Fruit fly (Drosophila melanogaster): ENCODE data around the gene sowah.
A peak's percentile ranks its signal among the peaks of the same experiment; 100 is the strongest.

sowah gene

dm6 chr3L:12495312-12495725, 77.0 kb downstream of the sowah start (continued):
- TF ChIP-seq Ravus (GFP tag; IDR thresholded peaks at IDR 0.05): no peak
- no peak for TF ChIP-seq hkb (optimal IDR thresholded peaks at IDR 0.05)
- peak; percentile 39; the same call in 1 of the 2 replicates for TF ChIP-seq hkb (GFP tag; IDR thresholded peaks at IDR 0.05)
- no peak for TF ChIP-seq CG3847 (GFP tag; IDR thresholded peaks at IDR 0.05)
- no peak for TF ChIP-seq zfh1 (GFP tag; IDR thresholded peaks at IDR 0.05)
- no peak for TF ChIP-seq inv (GFP tag; IDR thresholded peaks at IDR 0.05; ENCODE audit: partially characterized antibody)
- TF ChIP-seq lov (optimal IDR thresholded peaks at IDR 0.05): no peak
- no peak for TF ChIP-seq lov (GFP tag; IDR thresholded peaks at IDR 0.05)
- TF ChIP-seq NfI (GFP tag; optimal IDR thresholded peaks at IDR 0.05): peak; percentile 31
- TF ChIP-seq eyg (GFP tag; optimal IDR thresholded peaks at IDR 0.05): no peak
- TF ChIP-seq gem (tag; optimal IDR thresholded peaks at IDR 0.05): peak; percentile 66
- TF ChIP-seq seq (GFP tag; IDR thresholded peaks at IDR 0.05): no peak
- TF ChIP-seq Bdp1 (GFP tag; optimal IDR thresholded peaks at IDR 0.05): no peak
- TF ChIP-seq Atf-2 (GFP tag; optimal IDR thresholded peaks at IDR 0.05): peak; percentile 1
- TF ChIP-seq CG32772 (GFP tag; IDR thresholded peaks at IDR 0.05): 0 out of 2 replicates have a peak, but pooled peaks have one; percentile 11
- no peak for TF ChIP-seq wek (GFP tag; optimal IDR thresholded peaks at IDR 0.05)
- TF ChIP-seq CG12942 (GFP tag; optimal IDR thresholded peaks at IDR 0.05): no peak
- peak; percentile 30 for TF ChIP-seq CG6813 (GFP tag; optimal IDR thresholded peaks at IDR 0.05)
- no peak for TF ChIP-seq Gsc (GFP tag; IDR thresholded peaks at IDR 0.05)
- peak; percentile 24 for TF ChIP-seq CG1529 (GFP tag; optimal IDR thresholded peaks at IDR 0.05)
- TF ChIP-seq CG6272 (GFP tag; IDR thresholded peaks at IDR 0.05): no peak
- TF ChIP-seq CG13296 (GFP tag; optimal IDR thresholded peaks at IDR 0.05): peak; percentile 51
- peak; percentile 13 for TF ChIP-seq CG10147 (GFP tag; optimal IDR thresholded peaks at IDR 0.05)
- no peak for TF ChIP-seq pum (GFP tag; optimal IDR thresholded peaks at IDR 0.05)
- no peak for TF ChIP-seq klu (GFP tag; IDR thresholded peaks at IDR 0.05)
- TF ChIP-seq bsh (GFP tag; optimal IDR thresholded peaks at IDR 0.05): peak; percentile 27 to 83
- no peak for TF ChIP-seq ci (GFP tag; IDR thresholded peaks at IDR 0.05)
- no peak for TF ChIP-seq ranshi (GFP tag; IDR thresholded peaks at IDR 0.05)
- no peak for TF ChIP-seq CG34376 (GFP tag; optimal IDR thresholded peaks at IDR 0.05)
- peak; percentile 35 for TF ChIP-seq Fer1 (GFP tag; optimal IDR thresholded peaks at IDR 0.05)
- TF ChIP-seq corto (GFP tag; optimal IDR thresholded peaks at IDR 0.05): peak; percentile 60
- no peak for TF ChIP-seq Hmr (GFP tag; optimal IDR thresholded peaks at IDR 0.05)
- peak; percentile 0 for TF ChIP-seq sug (tag; optimal IDR thresholded peaks at IDR 0.05)
- TF ChIP-seq rib (GFP tag; IDR thresholded peaks at IDR 0.05): no peak
- TF ChIP-seq sqz (GFP tag; optimal IDR thresholded peaks at IDR 0.05): no peak
- peak; percentile 34 for TF ChIP-seq odd (GFP tag; optimal IDR thresholded peaks at IDR 0.05)
- no peak for TF ChIP-seq tll (GFP tag; optimal IDR thresholded peaks at IDR 0.05)
- TF ChIP-seq sr (GFP tag; IDR thresholded peaks at IDR 0.05): no peak
- peak; percentile 36 for TF ChIP-seq Xbp1 (GFP tag; optimal IDR thresholded peaks at IDR 0.05)
- peak; percentile 4; the same call in 1 of the 2 replicates for TF ChIP-seq CG32532 (GFP tag; IDR thresholded peaks at IDR 0.05)
- no peak for TF ChIP-seq CG5953 (GFP tag; IDR thresholded peaks at IDR 0.05)
- TF ChIP-seq NC2β (GFP tag; optimal IDR thresholded peaks at IDR 0.05): no peak
- no peak for TF ChIP-seq hb (GFP tag; IDR thresholded peaks at IDR 0.05; ENCODE audit: partially characterized antibody)
- peak; percentile 33 for TF ChIP-seq Hsf (GFP tag; optimal IDR thresholded peaks at IDR 0.05)
- TF ChIP-seq vnd (GFP tag; IDR thresholded peaks at IDR 0.05; ENCODE audit: partially characterized antibody): no peak
- TF ChIP-seq otp (GFP tag; IDR thresholded peaks at IDR 0.05): no peak
- TF ChIP-seq Antp (GFP tag; optimal IDR thresholded peaks at IDR 0.05): no peak
- no peak for TF ChIP-seq abd-A (tag; optimal IDR thresholded peaks at IDR 0.05)
- TF ChIP-seq CG10274 (GFP tag; optimal IDR thresholded peaks at IDR 0.05): peak; percentile 24
- TF ChIP-seq Atf3 (GFP tag; optimal IDR thresholded peaks at IDR 0.05): no peak
- TF ChIP-seq Side (GFP tag; optimal IDR thresholded peaks at IDR 0.05): no peak
- no peak for TF ChIP-seq CG34224 (GFP tag; IDR thresholded peaks at IDR 0.05; ENCODE audit: partially characterized antibody)
